Worm (Caenorhabditis elegans): ENCODE measurements around the gene lips-10.

Gene lips-10

ce11 chrII:8442717-8443223, 3.8 kb downstream of the lips-10 start, which contains the start of gene eif-3.G:
Gene eif-3.G (plus strand): TSS chrII:8442767.
- TF ChIP-seq nhr-237 (tag; optimal IDR thresholded peaks at IDR 0.05): no peak
- TF ChIP-seq egl-27 (tag; optimal IDR thresholded peaks at IDR 0.05): no peak
- TF ChIP-seq unc-62 (GFP tag; optimal IDR thresholded peaks at IDR 0.05): no peak
- TF ChIP-seq elt-1 (tag; optimal IDR thresholded peaks at IDR 0.05): no peak
- TF ChIP-seq mbf-1 (tag; optimal IDR thresholded peaks at IDR 0.05): no peak
- TF ChIP-seq mdl-1 (tag; optimal IDR thresholded peaks at IDR 0.05): no peak
- TF ChIP-seq nhr-129 (tag; optimal IDR thresholded peaks at IDR 0.05): no peak
- no peak for TF ChIP-seq nhr-25 (tag; optimal IDR thresholded peaks at IDR 0.05)
- TF ChIP-seq lin-13 (GFP tag; optimal IDR thresholded peaks at IDR 0.05): no peak
- TF ChIP-seq nhr-12 (tag; optimal IDR thresholded peaks at IDR 0.05): no peak
- TF ChIP-seq lsy-2 (tag; optimal IDR thresholded peaks at IDR 0.05): no peak
- TF ChIP-seq ztf-4 (tag; optimal IDR thresholded peaks at IDR 0.05): no peak

DNA sequence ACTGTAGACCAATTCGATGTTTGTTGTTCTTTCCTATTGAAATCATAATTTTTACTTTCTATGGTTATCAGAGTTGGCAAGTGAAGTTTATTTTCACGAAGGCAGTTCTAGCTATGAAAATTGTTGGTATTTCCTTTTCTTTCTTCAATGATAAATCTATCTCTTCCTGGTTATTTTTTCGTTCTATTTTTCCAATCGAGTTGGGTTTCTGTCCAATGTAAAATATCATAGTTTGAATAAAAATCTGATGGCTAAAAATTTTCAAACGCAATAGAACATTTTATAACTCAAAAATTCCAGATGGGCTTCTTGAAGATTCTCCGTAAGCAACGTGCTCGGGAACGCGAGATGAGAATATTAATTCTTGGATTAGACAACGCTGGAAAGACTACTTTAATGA, 5.0 kb downstream of the lips-10 start, which contains the start of gene evl-20:
TSS of gene evl-20 (plus strand) at position 301 of the 400 bp plus-strand sequence.
- no peak for TF ChIP-seq ztf-4 (tag; optimal IDR thresholded peaks at IDR 0.05)
- no peak for TF ChIP-seq egl-27 (tag; optimal IDR thresholded peaks at IDR 0.05)
- TF ChIP-seq peb-1 (tag; optimal IDR thresholded peaks at IDR 0.05): no peak
- no peak for TF ChIP-seq ztf-11 (tag; optimal IDR thresholded peaks at IDR 0.05)
- TF ChIP-seq mdl-1 (tag; optimal IDR thresholded peaks at IDR 0.05): no peak
- no peak for TF ChIP-seq unc-39 (tag; optimal IDR thresholded peaks at IDR 0.05)
- TF ChIP-seq ceh-16 (tag; optimal IDR thresholded peaks at IDR 0.05): no peak
- TF ChIP-seq dmd-4 (tag; optimal IDR thresholded peaks at IDR 0.05): no peak
- no peak for TF ChIP-seq nhr-25 (tag; optimal IDR thresholded peaks at IDR 0.05)
- no peak for TF ChIP-seq lin-11 (tag; optimal IDR thresholded peaks at IDR 0.05)

ce11 chrII:8446731-8447130, 7.8 kb downstream of the lips-10 start, which contains the start of gene cut-3:
Gene cut-3 (minus strand): TSS chrII:8446831.
- TF ChIP-seq snpc-4 (tag; optimal IDR thresholded peaks at IDR 0.05): no peak
- TF ChIP-seq mab-5 (tag; optimal IDR thresholded peaks at IDR 0.05): no peak
- TF ChIP-seq lin-13 (GFP tag; optimal IDR thresholded peaks at IDR 0.05): no peak
- no peak for TF ChIP-seq nhr-25 (tag; optimal IDR thresholded peaks at IDR 0.05)
- no peak for TF ChIP-seq nhr-12 (tag; optimal IDR thresholded peaks at IDR 0.05)

- TF ChIP-seq mab-5 (tag; optimal IDR thresholded peaks at IDR 0.05) (no peak), blmp-1 (tag; optimal IDR thresholded peaks at IDR 0.05; ENCODE audit: insufficient read depth) (no peak), fos-1 (tag; optimal IDR thresholded peaks at IDR 0.05) (peak; percentile 27), dmd-4 (tag; optimal IDR thresholded peaks at IDR 0.05) (no peak), ceh-82 (tag; optimal IDR thresholded peaks at IDR 0.05) (no peak), ztf-11 (tag; optimal IDR thresholded peaks at IDR 0.05) (no peak), ama-1 (optimal IDR thresholded peaks at IDR 0.05) (no peak), lin-39 (tag; optimal IDR thresholded peaks at IDR 0.05) (no peak), Y55F3AM.14 (GFP tag; optimal IDR thresholded peaks at IDR 0.05) (no peak)
Observed at ce11 chrII:8449660-8450118, 10.7 kb downstream of the lips-10 start, which contains the start of gene F22B5.4. Gene F22B5.4 (plus strand): TSS chrII:8449710.

ce11 chrII:8450750-8451149, 11.8 kb downstream of the lips-10 start:
- peak; percentile 67 for TF ChIP-seq nhr-129 (tag; optimal IDR thresholded peaks at IDR 0.05)
- TF ChIP-seq C34F6.9 (tag; optimal IDR thresholded peaks at IDR 0.05): peak; percentile 19
- no peak for TF ChIP-seq ZK546.5 (tag; optimal IDR thresholded peaks at IDR 0.05)
- TF ChIP-seq aly-2 (tag; optimal IDR thresholded peaks at IDR 0.05): no peak
- TF ChIP-seq sem-4 (tag; optimal IDR thresholded peaks at IDR 0.05): no peak
- no peak for TF ChIP-seq unc-39 (tag; optimal IDR thresholded peaks at IDR 0.05)
- TF ChIP-seq sma-9 (GFP tag; optimal IDR thresholded peaks at IDR 0.05): peak; percentile 21
- no peak for TF ChIP-seq sma-9 (tag; optimal IDR thresholded peaks at IDR 0.05)
- TF ChIP-seq dmd-4 (tag; optimal IDR thresholded peaks at IDR 0.05): no peak
- no peak for TF ChIP-seq alr-1 (tag; optimal IDR thresholded peaks at IDR 0.05)

DNA sequence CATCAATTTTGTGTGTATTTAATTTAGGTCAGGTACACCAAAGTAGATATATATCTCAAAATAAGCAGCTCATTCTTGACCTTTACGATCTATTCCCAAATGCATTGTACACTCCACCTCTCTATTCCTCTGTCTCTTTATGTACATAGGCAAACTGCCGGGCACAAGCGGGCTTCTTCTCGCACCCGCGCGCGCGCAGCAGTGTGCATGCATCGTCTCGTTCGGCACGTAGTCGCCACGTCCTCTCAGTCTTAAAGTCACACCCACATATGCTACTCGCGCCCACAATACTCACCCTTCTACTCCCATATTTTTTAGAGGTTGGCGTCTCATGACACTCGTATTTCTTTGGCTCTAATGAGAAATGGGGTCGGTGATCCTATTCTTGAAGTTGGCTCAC, 12.5 kb downstream of the lips-10 start:
- TF ChIP-seq nhr-129 (tag; optimal IDR thresholded peaks at IDR 0.05): peak; percentile 18
- peak; percentile 6 for TF ChIP-seq zag-1 (tag; optimal IDR thresholded peaks at IDR 0.05)
- TF ChIP-seq unc-39 (tag; optimal IDR thresholded peaks at IDR 0.05): no peak
- TF ChIP-seq elt-1 (tag; optimal IDR thresholded peaks at IDR 0.05): no peak
- peak; percentile 23 for TF ChIP-seq C34F6.9 (tag; optimal IDR thresholded peaks at IDR 0.05)
- no peak for TF ChIP-seq ztf-1 (GFP tag; conservative IDR thresholded peaks at IDR 0.05)
